Worm (Caenorhabditis elegans): ENCODE results near the gene C46E10.8.

Gene C46E10.8

DNA sequence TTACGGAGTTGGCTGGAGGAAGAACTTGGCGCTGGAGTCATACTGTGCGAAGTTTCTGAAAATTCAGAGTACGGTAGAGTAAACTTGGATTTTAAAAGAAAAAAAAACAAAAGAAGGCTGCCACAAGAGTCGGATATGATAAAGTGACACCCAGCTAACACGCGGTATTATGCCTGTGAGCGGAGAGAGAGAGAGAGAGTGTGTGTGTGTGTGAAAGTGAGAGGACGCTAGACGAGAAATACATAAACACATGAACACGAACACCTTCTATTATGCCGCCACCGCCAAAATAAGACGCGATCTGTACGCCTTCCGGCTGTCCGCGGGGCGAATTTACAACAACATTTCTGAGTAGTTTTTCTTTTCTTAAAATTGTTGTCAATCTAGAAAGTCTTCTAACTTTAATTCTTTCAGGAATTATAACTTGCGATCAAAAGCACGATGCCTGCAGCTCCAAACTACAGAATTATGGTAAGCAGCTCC is 9.0 kb upstream of the C46E10.8 start, which contains the start of gene F12E12.6:
Gene F12E12.6 (minus strand): TSS at position 51 of the 483 bp plus-strand sequence.
- TF ChIP-seq unc-62 (GFP tag; optimal IDR thresholded peaks at IDR 0.05), result no peak

DNA sequence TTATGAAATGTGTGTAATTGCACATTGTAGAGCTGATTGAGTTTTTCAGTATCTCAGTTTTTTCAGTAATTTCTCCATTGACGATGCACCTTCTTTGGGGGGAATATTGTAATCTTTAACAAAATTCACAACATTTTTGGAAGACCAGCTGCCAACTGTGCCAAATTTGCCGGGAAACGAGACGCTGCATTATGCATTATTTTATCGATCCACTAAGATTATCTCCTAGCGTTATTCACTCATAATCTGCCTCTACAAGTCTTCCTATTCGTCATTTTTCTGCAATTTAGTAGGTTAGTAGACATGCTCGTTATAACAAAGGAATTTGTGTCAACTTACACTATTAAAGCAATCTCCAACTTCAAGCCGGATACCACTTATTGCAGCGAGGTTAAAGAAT is 3.8 kb upstream of the C46E10.8 start, which contains the start of the genes sdz-12 and bath-31:
Gene sdz-12 (minus strand): TSS at position 101 of the 400 bp plus-strand sequence.
Gene bath-31 (plus strand): TSS at position 251 of the 400 bp plus-strand sequence.
- no peak for TF ChIP-seq unc-62 (GFP tag; optimal IDR thresholded peaks at IDR 0.05)

DNA sequence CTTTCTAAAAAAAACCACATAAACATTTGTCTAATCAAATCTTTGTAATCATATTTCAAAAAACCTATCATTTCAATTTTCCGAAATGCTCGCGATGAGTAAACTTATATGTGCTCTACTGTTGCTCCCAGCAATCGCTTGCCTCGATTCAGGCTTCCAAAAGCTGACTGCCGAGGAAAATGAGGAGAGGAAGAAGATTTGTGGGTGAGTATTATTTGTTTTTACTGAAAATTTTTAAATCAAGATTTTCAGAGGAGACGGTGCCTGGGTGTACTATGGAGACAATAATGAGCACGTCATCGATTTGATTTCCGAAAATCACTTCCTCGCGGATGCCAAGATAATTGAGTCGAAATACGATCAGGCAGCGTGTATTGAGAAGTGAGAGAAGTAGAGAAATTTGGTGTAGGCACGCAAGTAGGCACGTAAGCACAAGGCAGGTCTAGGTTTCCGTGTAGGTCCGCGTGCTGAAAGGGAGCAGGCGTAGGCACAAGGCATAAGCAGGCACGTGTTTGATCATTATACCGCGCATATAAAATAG is 3.7 kb downstream of the C46E10.8 start, which contains the start of gene C46E10.1:
Gene C46E10.1 (plus strand): TSS at position 51 of the 541 bp plus-strand sequence.
- no peak for TF ChIP-seq unc-62 (GFP tag; optimal IDR thresholded peaks at IDR 0.05)

DNA sequence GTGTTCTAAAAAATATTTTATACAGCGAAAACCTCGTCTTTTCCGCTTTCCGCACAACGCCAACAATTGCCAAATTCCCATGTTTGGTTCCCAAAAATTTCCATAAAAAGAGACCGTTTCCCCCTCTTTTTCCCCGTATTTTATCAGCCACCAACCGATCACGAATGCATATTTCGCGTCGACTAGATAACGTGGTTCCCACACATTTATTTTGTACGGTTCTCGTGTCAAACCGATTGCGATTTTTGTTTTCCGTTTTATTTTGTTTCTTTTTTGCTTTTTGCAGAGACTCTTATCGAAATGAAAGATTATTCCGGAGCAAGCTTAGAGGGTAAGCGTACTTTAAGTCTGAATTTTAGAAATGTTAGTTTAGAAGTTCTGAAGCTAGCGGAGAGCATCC is 6.9 kb downstream of the C46E10.8 start, which contains the start of gene C46E10.3:
Gene C46E10.3 (plus strand): TSS at position 301 of the 400 bp plus-strand sequence.
- no peak for TF ChIP-seq unc-62 (GFP tag; optimal IDR thresholded peaks at IDR 0.05)

DNA sequence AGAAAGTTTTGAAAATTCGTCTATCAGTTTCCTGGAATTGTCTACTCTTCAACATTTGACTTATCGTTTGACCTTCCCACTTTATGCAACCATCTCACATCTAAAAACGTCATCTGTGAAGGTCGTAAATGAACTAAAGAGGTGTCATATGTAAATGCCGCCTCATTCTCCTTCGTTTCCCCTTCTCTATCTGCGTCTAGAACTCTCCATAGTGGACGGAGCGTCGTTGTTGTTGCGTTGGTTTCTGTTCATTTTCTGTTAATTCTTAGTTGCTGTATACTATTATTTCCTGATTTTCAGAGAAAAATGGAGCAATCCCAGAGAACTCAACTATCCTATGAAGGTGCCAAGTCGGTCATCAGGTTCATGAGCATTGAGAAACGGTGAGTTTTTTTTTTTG is 10.9 kb downstream of the C46E10.8 start, which contains the start of gene fbxc-52:
Gene fbxc-52 (plus strand): TSS at position 301 of the 400 bp plus-strand sequence.
- no peak for TF ChIP-seq unc-62 (GFP tag; optimal IDR thresholded peaks at IDR 0.05)

DNA sequence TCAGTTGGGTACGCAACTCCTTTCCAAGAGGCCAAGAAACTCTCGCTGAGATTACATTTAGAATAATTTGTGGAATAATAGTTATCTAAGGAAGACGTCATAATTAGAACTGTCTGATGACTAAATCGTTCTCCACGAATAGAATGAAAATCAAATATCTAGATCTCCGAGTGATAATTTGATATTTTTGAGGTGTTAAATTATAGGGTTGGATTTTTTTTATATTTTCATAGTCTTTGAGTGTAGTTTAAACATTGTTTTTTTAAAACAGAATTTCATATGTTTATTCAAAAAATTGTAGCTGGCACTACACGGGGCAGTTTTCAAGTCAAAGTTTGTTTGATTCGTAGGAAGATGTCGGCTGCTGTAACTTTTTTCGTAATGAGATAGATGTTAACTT is 11.4 kb downstream of the C46E10.8 start, which contains the start of gene srh-99:
Gene srh-99 (minus strand): TSS at position 101 of the 400 bp plus-strand sequence.
- no peak for TF ChIP-seq unc-62 (GFP tag; optimal IDR thresholded peaks at IDR 0.05)

DNA sequence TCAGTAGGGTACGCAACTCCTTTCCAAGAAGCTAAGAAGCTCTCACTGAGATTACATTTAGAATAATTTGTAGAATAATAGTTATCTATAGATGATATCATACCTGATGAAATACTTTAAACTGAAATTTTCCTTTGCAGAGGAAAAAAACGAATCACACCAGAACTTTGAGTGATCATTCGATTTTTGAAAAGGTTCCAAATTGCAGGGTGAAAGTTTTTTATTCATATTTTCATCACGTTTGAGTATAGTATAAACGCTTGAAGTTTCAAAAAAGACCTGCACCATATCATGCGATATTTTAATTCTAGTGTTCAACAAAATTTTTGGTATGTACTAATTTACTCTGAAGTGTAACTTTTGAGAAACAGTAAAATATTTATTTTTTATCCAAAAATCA is 13.3 kb downstream of the C46E10.8 start, which contains the start of gene srh-100:
Gene srh-100 (minus strand): TSS at position 101 of the 400 bp plus-strand sequence.
- no peak for TF ChIP-seq unc-62 (GFP tag; optimal IDR thresholded peaks at IDR 0.05)

DNA sequence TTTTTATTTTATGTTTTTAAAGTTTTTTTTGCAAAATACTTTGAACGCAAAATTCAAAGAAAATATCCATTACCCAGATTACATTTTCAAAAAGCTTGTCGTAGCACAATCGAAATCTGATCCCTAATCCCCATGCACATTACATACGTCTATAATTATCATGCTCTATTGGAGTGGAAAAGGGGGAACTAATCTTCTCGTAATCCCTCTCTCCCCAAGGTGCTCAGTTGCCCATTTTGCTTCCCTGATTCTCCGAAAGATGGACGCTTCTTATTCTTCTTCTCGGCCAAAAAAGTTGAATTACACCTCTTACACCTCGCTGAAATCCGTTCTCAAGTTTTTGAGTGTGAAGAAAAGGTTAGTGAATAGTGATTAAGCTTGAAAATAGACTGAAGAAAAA is 16.8 kb downstream of the C46E10.8 start, which contains the start of gene fbxc-53:
Gene fbxc-53 (plus strand): TSS at position 245 of the 400 bp plus-strand sequence.
- no peak for TF ChIP-seq unc-62 (GFP tag; optimal IDR thresholded peaks at IDR 0.05)

DNA sequence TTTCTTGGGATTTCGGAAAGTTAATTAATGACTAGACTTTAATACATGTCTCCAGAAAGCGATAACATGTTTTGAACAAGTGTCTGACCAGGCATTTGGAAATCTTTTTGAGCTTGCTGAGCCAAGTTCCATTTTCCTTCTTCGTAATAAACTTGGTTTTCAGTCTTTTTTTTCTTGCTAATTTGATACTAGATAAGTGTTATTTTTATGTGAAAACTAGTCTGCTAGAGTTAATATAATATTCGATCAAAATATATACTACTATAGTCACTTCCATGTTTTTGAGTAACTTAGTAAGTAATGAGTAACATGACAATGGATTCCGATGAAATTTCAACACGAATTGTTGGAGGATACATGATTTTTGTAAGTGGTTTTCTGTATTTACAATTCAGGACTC is 18.6 kb downstream of the C46E10.8 start, which contains the start of gene srx-110:
Gene srx-110 (plus strand): TSS at position 301 of the 400 bp plus-strand sequence.
- no peak for TF ChIP-seq unc-62 (GFP tag; optimal IDR thresholded peaks at IDR 0.05)

DNA sequence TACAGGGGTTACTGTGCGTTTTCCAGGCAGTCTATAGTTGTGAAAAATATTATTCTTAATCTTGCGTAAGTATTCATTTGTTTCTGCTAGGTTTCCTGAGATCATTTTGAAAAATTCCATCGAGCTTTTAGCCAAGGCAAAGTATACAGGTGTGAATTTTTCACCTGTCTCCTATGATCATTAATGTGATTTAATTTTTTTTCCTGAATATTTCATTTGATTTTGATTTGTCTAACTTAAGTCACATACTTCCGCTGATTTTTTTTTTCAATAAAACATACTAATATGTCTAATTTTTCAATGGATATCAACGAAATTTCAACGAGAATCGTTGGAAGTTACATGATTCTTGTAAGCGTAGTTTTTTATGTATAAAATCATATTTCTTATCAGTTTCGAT is 22.6 kb downstream of the C46E10.8 start, which contains the start of gene srx-108:
Gene srx-108 (plus strand): TSS at position 301 of the 400 bp plus-strand sequence.
- TF ChIP-seq unc-62 (GFP tag; optimal IDR thresholded peaks at IDR 0.05), result no peak

DNA sequence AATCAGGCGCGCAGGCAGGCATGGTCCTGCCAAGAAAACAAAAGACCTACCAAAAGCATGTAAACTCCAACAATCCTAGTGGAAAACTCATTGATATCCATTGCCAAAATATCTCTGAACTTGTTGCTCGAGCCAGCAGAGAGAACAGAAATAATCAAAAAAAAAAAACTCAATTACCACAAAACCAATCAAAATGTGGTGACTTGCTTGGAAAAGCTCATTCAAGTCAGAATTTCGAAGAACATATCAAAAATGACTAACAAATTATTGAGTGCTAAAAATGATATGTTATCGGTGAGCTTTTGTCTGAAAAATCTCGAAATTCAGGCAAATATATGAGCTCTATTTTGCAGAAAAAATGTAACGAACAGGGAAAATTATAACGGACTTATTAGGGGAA is 26.6 kb downstream of the C46E10.8 start, which contains the start of gene srx-105:
Gene srx-105 (minus strand): TSS at position 101 of the 400 bp plus-strand sequence.
- no peak for TF ChIP-seq unc-62 (GFP tag; optimal IDR thresholded peaks at IDR 0.05)

DNA sequence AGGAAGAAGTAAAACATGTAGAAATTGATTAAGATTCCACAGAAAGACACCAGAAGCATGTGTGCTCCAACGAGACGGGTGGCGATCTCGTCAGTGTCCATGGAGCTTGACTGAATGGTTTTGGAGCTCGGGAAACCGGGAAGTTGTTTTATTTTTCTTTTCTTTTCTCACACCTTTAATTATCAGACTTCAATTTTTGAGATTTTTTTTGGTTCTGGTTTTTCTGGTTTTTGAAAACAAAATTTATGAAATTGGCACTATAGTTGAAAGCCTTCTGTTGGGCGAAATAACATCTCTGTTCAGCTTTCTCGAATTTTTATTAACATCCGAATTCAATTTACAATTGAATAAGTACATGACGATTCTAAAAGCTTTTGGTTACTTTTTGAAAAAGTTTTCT is 28.3 kb downstream of the C46E10.8 start, which contains the start of gene srx-104:
Gene srx-104 (minus strand): TSS at position 101 of the 400 bp plus-strand sequence.
- no peak for TF ChIP-seq unc-62 (GFP tag; optimal IDR thresholded peaks at IDR 0.05)

DNA sequence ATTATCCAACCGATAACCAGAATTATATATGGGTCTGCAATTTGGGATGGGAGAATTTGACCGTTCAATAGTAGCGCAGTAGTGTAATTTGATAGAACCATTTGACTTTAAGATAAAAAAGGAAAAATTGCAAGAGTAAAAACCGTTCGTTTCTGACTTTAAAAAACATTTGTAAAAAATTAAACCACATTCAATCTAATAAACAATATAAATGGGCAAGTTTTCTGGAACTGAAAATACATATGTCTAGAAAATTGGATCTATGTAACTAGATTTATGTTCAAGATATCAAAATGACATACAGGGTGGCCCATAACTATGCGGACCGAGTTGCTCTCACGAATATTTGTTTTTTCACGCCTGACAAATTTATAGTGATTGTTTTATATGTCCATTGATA is 33.2 kb downstream of the C46E10.8 start, which contains the start of gene srx-102:
Gene srx-102 (minus strand): TSS at position 101 of the 400 bp plus-strand sequence.
- no peak for TF ChIP-seq unc-62 (GFP tag; optimal IDR thresholded peaks at IDR 0.05)

DNA sequence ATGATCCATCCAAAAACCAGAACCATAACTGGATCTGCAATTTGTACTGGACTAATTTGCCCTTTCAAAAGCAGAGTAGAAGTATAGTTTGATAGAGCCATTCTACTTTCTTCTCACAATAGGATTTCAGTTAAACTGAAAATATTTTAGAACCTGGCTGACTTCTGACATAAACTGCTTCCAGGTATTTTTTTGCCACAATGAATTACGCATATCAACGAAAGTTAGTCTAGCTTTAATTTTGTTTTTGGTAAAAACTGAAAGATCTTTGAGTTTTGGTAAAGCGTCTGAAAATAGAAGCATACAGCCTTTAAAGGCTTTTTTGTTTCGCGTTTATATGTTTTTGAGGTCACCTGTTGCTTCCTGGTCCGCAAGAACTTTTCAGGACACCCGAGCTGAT is 37.2 kb downstream of the C46E10.8 start, which contains the start of gene srx-101:
Gene srx-101 (minus strand): TSS at position 101 of the 400 bp plus-strand sequence.
- no peak for TF ChIP-seq unc-62 (GFP tag; optimal IDR thresholded peaks at IDR 0.05)

DNA sequence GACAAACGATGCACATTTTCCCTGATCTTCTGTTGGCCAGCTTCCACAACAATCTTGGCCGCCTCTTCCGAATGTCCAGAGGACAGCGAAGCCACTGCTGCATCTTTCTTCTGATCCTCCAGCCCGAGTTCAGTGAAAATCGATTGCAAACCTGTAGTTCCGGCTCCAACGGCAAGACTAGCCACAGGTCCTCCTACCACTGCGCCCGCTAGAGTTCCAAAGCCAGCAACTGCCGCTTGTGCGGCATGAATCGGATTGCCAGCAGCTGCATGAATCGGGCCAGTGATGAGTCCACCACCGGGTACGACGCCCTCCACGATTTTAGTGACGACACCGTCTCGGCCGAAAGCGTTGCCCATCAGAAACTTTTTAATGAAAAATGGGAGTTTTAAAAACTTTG is 39.6 kb downstream of the C46E10.8 start, which contains the start of gene ifas-1:
Gene ifas-1 (minus strand): TSS at position 387 of the 400 bp plus-strand sequence.
- TF ChIP-seq unc-62 (GFP tag; optimal IDR thresholded peaks at IDR 0.05), result no peak

DNA sequence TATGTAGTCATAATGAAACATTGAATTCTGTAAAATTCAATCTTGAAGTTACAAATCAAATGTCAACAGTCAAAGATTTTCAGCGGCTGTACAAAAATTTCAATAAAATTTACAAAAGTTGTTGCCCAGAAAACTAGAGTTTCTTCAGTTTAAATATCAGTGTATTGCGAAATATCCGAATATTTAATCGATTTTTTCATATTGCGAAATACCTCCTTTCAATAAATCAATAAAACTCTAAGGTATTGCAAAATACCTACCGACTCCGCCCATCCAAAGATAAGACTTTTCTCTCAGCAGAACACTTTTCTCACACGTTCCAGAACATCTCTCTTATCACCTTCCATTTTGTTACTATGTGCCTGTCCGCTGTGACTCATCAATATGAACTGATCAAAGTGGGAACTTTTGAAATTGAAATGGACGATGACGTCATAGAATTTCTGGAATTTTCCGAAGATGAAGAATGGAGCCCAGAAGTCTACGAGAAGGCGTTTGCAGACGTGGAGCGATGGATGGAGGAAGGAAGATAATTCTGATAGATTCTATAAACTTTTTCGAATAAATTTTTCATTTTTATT is 43.3 kb downstream of the C46E10.8 start:
- TF ChIP-seq unc-62 (GFP tag; optimal IDR thresholded peaks at IDR 0.05), result no peak
